Worm (Caenorhabditis elegans) whole organism, young adult: ENCODE measurements around the gene R07B1.9.

Experiments
- atf-7 ChIP-seq: sonication (generic microtip); optimal IDR thresholded peaks from 2 replicates; lab custom pipeline; 2017; ENCODE audit warnings: mild to moderate bottlenecking, missing genetic modification characterization, missing compliant biosample characterization
- somi-1 ChIP-seq: fragments of 200-800 bp; sonication (Bioruptor generic); optimal IDR thresholded peaks from 2 replicates; lab custom pipeline; 2018; ENCODE audit warnings: mild to moderate bottlenecking, missing genetic modification characterization, missing compliant biosample characterization
- unc-62 ChIP-seq: fragments of 150-350 bp; optimal IDR thresholded peaks from 2 replicates; lab custom pipeline; 2014; ENCODE audit warnings: missing biosample characterization, missing genetic modification reagents, missing genetic modification characterization

- TF ChIP-seq somi-1 (GFP tag; lab: Kevin White, UChicago) (no peak), unc-62 (GFP tag; lab: Kevin White, UChicago) (no peak), atf-7 (tag; lab: Kevin White, UChicago) (no peak)
Measured at ce11 chrX:9905840-9906239, 28.6 kb downstream of the R07B1.9 start, which contains the start of gene F21G4.5.
